Fruit fly (Drosophila melanogaster): ENCODE data around the gene CG15812.

Gene CG15812

dm6 chr3L:3164951-3165350 is 5.2 kb downstream of the CG15812 start, which contains the start of gene CG32280 (continued):
- TF ChIP-seq ttk (GFP tag; IDR thresholded peaks at IDR 0.05) (0 out of 2 replicates have a peak, but pooled peaks have one; percentile 7), D19A (tag; optimal IDR thresholded peaks at IDR 0.05) (peak; percentile 17), vnd (GFP tag; IDR thresholded peaks at IDR 0.05; ENCODE audit: partially characterized antibody) (peak; percentile 84), Hand (GFP tag; optimal IDR thresholded peaks at IDR 0.05) (no peak), Dip2 (GFP tag; IDR thresholded peaks at IDR 0.05) (no peak), scrt (GFP tag; optimal IDR thresholded peaks at IDR 0.05) (no peak), CG13424 (tag; optimal IDR thresholded peaks at IDR 0.05) (no peak), CG18599 (GFP tag; optimal IDR thresholded peaks at IDR 0.05) (no peak), gro (GFP tag; optimal IDR thresholded peaks at IDR 0.05) (peak; percentile 61), Doc2 (GFP tag; IDR thresholded peaks at IDR 0.05) (no peak), Kr (GFP tag; optimal IDR thresholded peaks at IDR 0.05) (no peak), Tbp (GFP tag; optimal IDR thresholded peaks at IDR 0.05) (no peak), CG31365 (tag; optimal IDR thresholded peaks at IDR 0.05) (no peak), CG7786 (GFP tag; optimal IDR thresholded peaks at IDR 0.05) (no peak), Fer1 (GFP tag; optimal IDR thresholded peaks at IDR 0.05) (peak; percentile 40), jumu (GFP tag; optimal IDR thresholded peaks at IDR 0.05) (peak; percentile 21), Med (GFP tag) (peak; percentile 87), salm (tag; optimal IDR thresholded peaks at IDR 0.05) (no peak), zfh2 (GFP tag; optimal IDR thresholded peaks at IDR 0.05) (peak; percentile 31), MBD-R2 (GFP tag; IDR thresholded peaks at IDR 0.05) (peak; percentile 82), p53 (GFP tag; optimal IDR thresholded peaks at IDR 0.05) (no peak), caup (GFP tag; optimal IDR thresholded peaks at IDR 0.05; ENCODE audit: severe bottlenecking) (peak; percentile 50), B-H2 (GFP tag; optimal IDR thresholded peaks at IDR 0.05) (peak; percentile 20), prd (optimal IDR thresholded peaks at IDR 0.05) (no peak), prd (GFP tag; IDR thresholded peaks at IDR 0.05) (no peak), CG8089 (GFP tag; optimal IDR thresholded peaks at IDR 0.05) (no peak), wek (GFP tag; optimal IDR thresholded peaks at IDR 0.05) (no peak), H2.0 (GFP tag; IDR thresholded peaks at IDR 0.05) (no peak), Taf1 (GFP tag; IDR thresholded peaks at IDR 0.05) (no peak), HHEX (GFP tag; optimal IDR thresholded peaks at IDR 0.05) (peak; percentile 47), lilli (GFP tag; optimal IDR thresholded peaks at IDR 0.05) (peak; percentile 48), MESR4 (GFP tag; optimal IDR thresholded peaks at IDR 0.05) (peak; percentile 84), CG10274 (GFP tag; optimal IDR thresholded peaks at IDR 0.05) (no peak), Dref (GFP tag; IDR thresholded peaks at IDR 0.05) (peak; percentile 96), NFAT (GFP tag; IDR thresholded peaks at IDR 0.05) (peak; percentile 40; the same call in 1 of the 2 replicates), row (GFP tag; IDR thresholded peaks at IDR 0.05) (peak; percentile 62), ash1 (GFP tag; optimal IDR thresholded peaks at IDR 0.05) (no peak), Stat92E (GFP tag; optimal IDR thresholded peaks at IDR 0.05) (peak in 1 of 3 experiments; percentile 61), CG6689 (GFP tag; IDR thresholded peaks at IDR 0.05) (no peak), Rfx (GFP tag; IDR thresholded peaks at IDR 0.05) (peak; percentile 43; the same call in 1 of the 2 replicates), slp2 (GFP tag; optimal IDR thresholded peaks at IDR 0.05) (peak; percentile 24), z (GFP tag; IDR thresholded peaks at IDR 0.05) (no peak), CG15479 (GFP tag; optimal IDR thresholded peaks at IDR 0.05) (no peak), ATbp (GFP tag; optimal IDR thresholded peaks at IDR 0.05) (no peak), chinmo (GFP tag; IDR thresholded peaks at IDR 0.05; ENCODE audit: partially characterized antibody) (peak; percentile 92; the same call in 3 of the 4 replicates), CG11695 (GFP tag; IDR thresholded peaks at IDR 0.05) (no peak), NC2α (GFP tag; optimal IDR thresholded peaks at IDR 0.05) (no peak), CG11398 (GFP tag; optimal IDR thresholded peaks at IDR 0.05) (peak; percentile 13), sens-2 (GFP tag; IDR thresholded peaks at IDR 0.05) (no peak), CG31441 (GFP tag; IDR thresholded peaks at IDR 0.05) (no peak), al (GFP tag; IDR thresholded peaks at IDR 0.05) (no peak), ro (GFP tag; IDR thresholded peaks at IDR 0.05) (no peak)
